Worm (Caenorhabditis elegans) whole organism, L4/young adult: Measurements from ENCODE around the gene agt-2.

ENCODE experiments used
- dao-5 ChIP-seq: sonication (generic microtip); optimal IDR thresholded peaks from 2 replicates; lab custom pipeline; 2016; ENCODE audit warnings: missing genotype, missing genetic modification characterization, moderate library complexity, missing compliant biosample characterization
- him-1 ChIP-seq: sonication (generic microtip); optimal IDR thresholded peaks from 2 replicates; lab custom pipeline; 2016; ENCODE audit warnings: missing genotype, missing genetic modification reagents, missing genetic modification characterization, missing compliant biosample characterization

DNA sequence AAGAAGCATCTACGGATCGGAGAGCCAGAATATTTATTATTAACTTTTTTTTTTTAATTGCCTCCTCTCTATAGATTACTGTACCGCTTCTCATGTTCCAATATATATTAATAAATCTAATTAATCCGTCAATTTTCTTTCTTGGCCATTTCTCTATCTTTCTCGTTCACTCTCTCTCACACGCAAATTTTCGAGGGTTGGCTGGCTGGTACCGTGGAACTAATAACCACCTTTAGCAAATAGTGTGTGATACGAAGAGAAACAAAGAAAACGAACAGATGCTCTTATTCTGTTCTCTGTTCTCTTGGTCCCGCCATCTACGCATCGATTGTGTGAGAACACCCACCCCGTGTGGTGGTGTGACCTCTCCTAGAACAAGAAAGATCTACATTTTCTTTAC, 44.7 kb upstream of the agt-2 start:
- no peak for TF ChIP-seq dao-5
- TF ChIP-seq him-1 (tag; lab: Kevin White, UChicago), result no peak
